Fruit fly (Drosophila melanogaster): Measurements from ENCODE around the gene CG31115.
A peak's percentile ranks its signal among the peaks of the same experiment; 100 is the strongest.

The CG31115 gene

DNA sequence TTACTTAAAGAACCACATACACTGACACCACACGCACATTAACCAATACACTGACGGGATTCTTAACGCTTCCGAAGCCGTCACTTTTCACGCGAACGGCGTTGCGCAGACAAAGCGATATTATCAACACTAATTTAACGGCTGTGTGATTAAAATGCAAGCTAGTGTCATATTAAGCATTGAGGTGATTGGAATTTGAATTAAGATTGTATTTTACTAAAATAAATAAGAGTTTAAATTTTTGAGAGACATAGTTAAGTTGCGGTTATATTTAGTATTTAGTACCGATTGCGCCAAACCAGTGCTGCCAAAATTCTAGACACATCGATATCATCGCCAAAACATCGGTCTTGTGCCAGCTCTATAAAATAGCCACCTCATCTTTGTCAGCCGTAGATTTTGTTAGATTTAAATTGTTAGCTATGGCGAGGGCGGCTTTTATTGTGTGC is 2.3 kb downstream of the CG31115 start, which contains the start of the genes Ythdf and bai (continued):
- TF ChIP-seq ERR (GFP tag; optimal IDR thresholded peaks at IDR 0.05) (peak; percentile 13), HmgD (GFP tag; optimal IDR thresholded peaks at IDR 0.05) (peak; percentile 17), E2f2 (GFP tag; IDR thresholded peaks at IDR 0.05) (peak; percentile 65), amos (GFP tag; IDR thresholded peaks at IDR 0.05; ENCODE audit: partially characterized antibody) (peak; percentile 86), CG3995 (GFP tag; optimal IDR thresholded peaks at IDR 0.05) (peak; percentile 41), Max (GFP tag; optimal IDR thresholded peaks at IDR 0.05) (peak; percentile 59), p53 (GFP tag; optimal IDR thresholded peaks at IDR 0.05) (no peak), HLHmδ (GFP tag; optimal IDR thresholded peaks at IDR 0.05) (no peak), YL-1 (GFP tag; optimal IDR thresholded peaks at IDR 0.05) (peak; percentile 88), Myb (GFP tag; optimal IDR thresholded peaks at IDR 0.05) (peak; percentile 89), CG17186 (GFP tag; optimal IDR thresholded peaks at IDR 0.05) (peak; percentile 92), dmrt11E (tag; optimal IDR thresholded peaks at IDR 0.05) (peak; percentile 34), CG9797 (GFP tag; optimal IDR thresholded peaks at IDR 0.05) (peak; percentile 75), ken (GFP tag; IDR thresholded peaks at IDR 0.05) (peak; percentile 52; the same call in 2 of the 3 replicates), CG1602 (GFP tag; optimal IDR thresholded peaks at IDR 0.05) (peak; percentile 14), CG30403 (GFP tag; optimal IDR thresholded peaks at IDR 0.05) (peak; percentile 64), unc-4 (GFP tag; IDR thresholded peaks at IDR 0.05; ENCODE audit: partially characterized antibody) (peak; percentile 92), eve (GFP tag; optimal IDR thresholded peaks at IDR 0.05) (no peak), Hr51 (GFP tag; optimal IDR thresholded peaks at IDR 0.05) (peak in 1 of 2 experiments; percentile 52), Dbx (GFP tag; IDR thresholded peaks at IDR 0.05) (peak; percentile 56; the same call in 1 of the 3 replicates), CG33557 (GFP tag; optimal IDR thresholded peaks at IDR 0.05) (peak; percentile 47), CG2120 (GFP tag; optimal IDR thresholded peaks at IDR 0.05) (peak; percentile 81), CG4617 (GFP tag; optimal IDR thresholded peaks at IDR 0.05; ENCODE audit: borderline replicate concordance) (peak; percentile 78), Bdp1 (GFP tag; optimal IDR thresholded peaks at IDR 0.05) (peak; percentile 11), chinmo (GFP tag; IDR thresholded peaks at IDR 0.05; ENCODE audit: partially characterized antibody) (peak; percentile 57; the same call in 1 of the 4 replicates), Mad (GFP tag; optimal IDR thresholded peaks at IDR 0.05) (peak; percentile 52), chm (GFP tag; IDR thresholded peaks at IDR 0.05) (0 out of 2 replicates have a peak, but pooled peaks have one; percentile 13), CG1647 (GFP tag; optimal IDR thresholded peaks at IDR 0.05) (peak; percentile 18), Neu2 (GFP tag; optimal IDR thresholded peaks at IDR 0.05; ENCODE audit: borderline replicate concordance) (no peak), Bgb (GFP tag; IDR thresholded peaks at IDR 0.05; ENCODE audit: partially characterized antibody) (peak; percentile 83), sna (GFP tag; IDR thresholded peaks at IDR 0.05; ENCODE audit: partially characterized antibody) (peak; percentile 90), CG11560 (tag; IDR thresholded peaks at IDR 0.05) (no peak), chn (GFP tag; optimal IDR thresholded peaks at IDR 0.05) (peak; percentile 47), NC2β (GFP tag; optimal IDR thresholded peaks at IDR 0.05) (peak; percentile 44), Dfd (GFP tag; optimal IDR thresholded peaks at IDR 0.05) (no peak), ssp (GFP tag; IDR thresholded peaks at IDR 0.05) (no peak), Dip3 (GFP tag; optimal IDR thresholded peaks at IDR 0.05) (peak; percentile 17), Sry-δ (GFP tag; optimal IDR thresholded peaks at IDR 0.05) (peak; percentile 97), CG13624 (GFP tag; optimal IDR thresholded peaks at IDR 0.05) (peak; percentile 65), kay (GFP tag; optimal IDR thresholded peaks at IDR 0.05) (peak; percentile 19), CG32532 (GFP tag; IDR thresholded peaks at IDR 0.05) (peak; percentile 48; the same call in 1 of the 2 replicates), Ada2b (GFP tag; IDR thresholded peaks at IDR 0.05) (no peak), CG3847 (GFP tag; IDR thresholded peaks at IDR 0.05) (peak; percentile 50; the same call in 1 of the 2 replicates), CG32767 (GFP tag; IDR thresholded peaks at IDR 0.05) (no peak), Ets65A (GFP tag) (peak; percentile 93), onecut (GFP tag; IDR thresholded peaks at IDR 0.05) (no peak), BEAF-32 (GFP tag; optimal IDR thresholded peaks at IDR 0.05) (peak; percentile 95), ap (GFP tag; IDR thresholded peaks at IDR 0.05) (no peak), CG11247 (GFP tag; IDR thresholded peaks at IDR 0.05) (no peak), knrl (GFP tag; IDR thresholded peaks at IDR 0.05; ENCODE audit: partially characterized antibody) (peak; percentile 91), zfh2 (GFP tag; optimal IDR thresholded peaks at IDR 0.05) (peak; percentile 69)
